Worm (Caenorhabditis elegans): ENCODE data around the gene T25D1.1.

DNA sequence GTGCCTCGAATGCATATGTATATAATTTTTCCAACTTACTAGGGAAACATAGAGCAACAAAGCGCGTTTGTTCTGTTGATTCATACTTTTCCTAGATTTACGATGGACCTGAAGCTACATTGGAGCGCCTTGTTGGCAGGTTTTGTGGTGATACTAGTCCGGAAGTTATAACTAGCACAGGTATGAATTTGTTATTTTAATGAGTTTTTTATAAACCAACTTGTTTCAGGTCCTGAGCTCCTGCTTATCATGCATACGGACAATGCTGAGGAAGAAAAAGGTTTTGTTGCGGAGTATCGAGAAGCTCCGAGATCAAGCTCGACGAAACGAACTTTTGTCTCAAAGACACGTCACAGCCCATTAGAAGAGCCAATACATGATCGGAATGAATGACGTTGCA, 48.9 kb upstream of the T25D1.1 start, which contains the start of gene F38E9.1:
- TF ChIP-seq him-1 (tag; optimal IDR thresholded peaks at IDR 0.05) (no peak), dao-5 (tag; optimal IDR thresholded peaks at IDR 0.05) (no peak)
